Worm (Caenorhabditis elegans) whole organism, L4 larva: ENCODE data around the gene dod-6.

Source experiments
- T20F7.1 ChIP-seq: fragments of 200-800 bp; sonication (Bioruptor generic); optimal IDR thresholded peaks from 2 replicates; lab custom pipeline; 2018; ENCODE audit warnings: mild to moderate bottlenecking, missing genetic modification characterization, missing compliant biosample characterization
- Y5F2A.4 ChIP-seq: fragments of 200-800 bp; sonication (Bioruptor generic); optimal IDR thresholded peaks from 2 replicates; lab custom pipeline; 2018; ENCODE audit warnings: mild to moderate bottlenecking, missing genetic modification characterization, missing compliant biosample characterization
- Y75B8A.6 ChIP-seq: fragments of 200-800 bp; sonication (Bioruptor generic); IDR thresholded peaks from 2 replicates; pipeline ENCODE4 v1.3.6; 2022; ENCODE audit warnings: missing genetic modification reagents, missing genetic modification characterization, missing compliant biosample characterization
- aha-1 ChIP-seq: fragments of 150-350 bp; peaks from one replicate; lab custom pipeline; 2014; ENCODE audit warnings: missing biosample characterization, missing genetic modification characterization
- ama-1 ChIP-seq: fragments of 150-350 bp; optimal IDR thresholded peaks from 2 replicates; lab custom pipeline; 2014; ENCODE audit warnings: inconsistent platforms, mixed read lengths
- ceh-20 ChIP-seq: fragments of 200-800 bp; sonication (Bioruptor generic); IDR thresholded peaks from 2 replicates; pipeline ENCODE4 v1.3.6; 2022; ENCODE audit warnings: missing genetic modification reagents, missing genetic modification characterization, missing compliant biosample characterization
- ceh-32 ChIP-seq: sonication (generic microtip); optimal IDR thresholded peaks from 2 replicates; lab custom pipeline; 2016; ENCODE audit warnings: mild to moderate bottlenecking, missing genetic modification characterization, missing compliant biosample characterization; ENCODE audit not compliant: poor library complexity
- ceh-44 ChIP-seq: fragments of 200-800 bp; sonication (Bioruptor generic); IDR thresholded peaks from 2 replicates; pipeline ENCODE4 v1.3.6; 2022; ENCODE audit warnings: missing genetic modification reagents, missing genetic modification characterization, missing compliant biosample characterization
- ceh-62 ChIP-seq: sonication (generic microtip); optimal IDR thresholded peaks from 2 replicates; lab custom pipeline; 2017; ENCODE audit warnings: missing biosample characterization, missing genetic modification characterization
- ces-1 ChIP-seq: fragments of 150-350 bp; sonication (generic microtip); optimal IDR thresholded peaks from 4 replicates; lab custom pipeline; 2014; ENCODE audit warnings: missing biosample characterization, missing genetic modification reagents, missing genetic modification characterization
- daf-12 ChIP-seq: fragments of 150-350 bp; optimal IDR thresholded peaks from 2 replicates; lab custom pipeline; 2014; ENCODE audit warnings: missing biosample characterization, missing genetic modification reagents, missing genetic modification characterization
- daf-16 ChIP-seq, 3 experiments: sonication (generic microtip); optimal IDR thresholded peaks; 2 replicates each; lab custom pipeline; 2016 to 2017; ENCODE audit warnings: missing genetic modification characterization in 3 of 3, missing genetic modification reagents in 3 of 3, mild to moderate bottlenecking in 2 of 3, missing compliant biosample characterization in 2 of 3, missing biosample characterization in 1 of 3, moderate library complexity in 1 of 3
- dmd-6 ChIP-seq: fragments of 200-800 bp; sonication (Bioruptor generic); IDR thresholded peaks from 2 replicates; pipeline ENCODE4 v1.3.6; 2022; ENCODE audit warnings: missing genetic modification reagents, missing genetic modification characterization, missing compliant biosample characterization
- dmd-8 ChIP-seq: fragments of 200-800 bp; sonication (Bioruptor generic); IDR thresholded peaks from 2 replicates; pipeline ENCODE4 v1.3.6; 2022; ENCODE audit warnings: missing genetic modification characterization, missing compliant biosample characterization
- dpl-1 ChIP-seq: fragments of 150-350 bp; optimal IDR thresholded peaks from 2 replicates; lab custom pipeline; 2014; ENCODE audit warnings: missing biosample characterization, missing genetic modification reagents, missing genetic modification characterization
- dve-1 ChIP-seq: sonication (generic microtip); optimal IDR thresholded peaks from 2 replicates; lab custom pipeline; 2017; ENCODE audit warnings: antibody characterized with exemption, mild to moderate bottlenecking, missing genetic modification characterization, missing compliant biosample characterization; ENCODE audit not compliant: insufficient read depth
- egl-43 ChIP-seq: fragments of 200-800 bp; sonication (Bioruptor generic); IDR thresholded peaks from 2 replicates; pipeline ENCODE4 v1.3.6; 2022; ENCODE audit warnings: missing genetic modification reagents, missing genetic modification characterization, missing compliant biosample characterization
- fkh-10 ChIP-seq: fragments of 150-350 bp; optimal IDR thresholded peaks from 2 replicates; lab custom pipeline; 2014; ENCODE audit warnings: missing biosample characterization, missing genetic modification reagents, missing genetic modification characterization
- fos-1 ChIP-seq: fragments of 150-350 bp; optimal IDR thresholded peaks from 2 replicates; lab custom pipeline; 2014; ENCODE audit warnings: missing biosample characterization, missing genetic modification characterization
- hif-1 ChIP-seq, 2 experiments: sonication (generic microtip); optimal IDR thresholded peaks; 2 replicates each; lab custom pipeline; 2016 to 2017; ENCODE audit warnings: missing compliant biosample characterization in 2 of 2, missing genetic modification characterization in 2 of 2, missing genetic modification reagents in 2 of 2, missing genotype in 2 of 2, mild to moderate bottlenecking in 1 of 2
- hlh-11 ChIP-seq: fragments of 200-800 bp; sonication (Bioruptor generic); optimal IDR thresholded peaks from 2 replicates; lab custom pipeline; 2018; ENCODE audit warnings: mild to moderate bottlenecking, missing genetic modification characterization, missing compliant biosample characterization
- hlh-30 ChIP-seq: sonication (generic microtip); optimal IDR thresholded peaks from 2 replicates; lab custom pipeline; 2017; ENCODE audit warnings: antibody characterized with exemption, mild to moderate bottlenecking, missing genetic modification characterization, missing compliant biosample characterization; ENCODE audit not compliant: insufficient read depth
- hmg-1.1 ChIP-seq: fragments of 200-800 bp; sonication (Bioruptor generic); IDR thresholded peaks from 2 replicates; pipeline ENCODE4 v1.3.6; 2022; ENCODE audit warnings: missing genetic modification reagents, missing genetic modification characterization, missing compliant biosample characterization
- lin-1 ChIP-seq: fragments of 200-800 bp; sonication (Bioruptor generic); IDR thresholded peaks from 2 replicates; pipeline ENCODE4 v1.3.6; 2022; ENCODE audit warnings: missing genetic modification reagents, missing genetic modification characterization, missing compliant biosample characterization
- lin-38 ChIP-seq: fragments of 200-800 bp; sonication (Bioruptor generic); IDR thresholded peaks from 2 replicates; pipeline ENCODE4 v1.3.6; 2022; ENCODE audit warnings: missing genetic modification reagents, missing genetic modification characterization, missing compliant biosample characterization
- lsy-2 ChIP-seq, 2 experiments: fragments of 150-350 bp in 1 of 2; sonication (generic microtip) in 1 of 2; optimal IDR thresholded peaks; 2 replicates each; lab custom pipeline; 2014 to 2017; ENCODE audit warnings: missing biosample characterization in 2 of 2, missing genetic modification characterization in 2 of 2
- madf-5 ChIP-seq, 2 experiments: fragments of 200-800 bp; sonication (Bioruptor generic); IDR thresholded peaks; 2 replicates each; pipeline ENCODE4 v1.3.6; 2022; ENCODE audit warnings: missing compliant biosample characterization in 2 of 2, missing genetic modification characterization in 2 of 2
- madf-9 ChIP-seq: fragments of 200-800 bp; sonication (Bioruptor generic); conservative IDR thresholded peaks from 2 replicates; pipeline ENCODE4 v1.3.6; 2022; ENCODE audit warnings: missing genetic modification reagents, missing genetic modification characterization, missing compliant biosample characterization
- mep-1 ChIP-seq: fragments of 150-350 bp; sonication (generic microtip); optimal IDR thresholded peaks from 3 replicates; lab custom pipeline; 2014; ENCODE audit warnings: missing biosample characterization, missing genetic modification characterization
- mes-2 ChIP-seq: sonication (generic microtip); optimal IDR thresholded peaks from 2 replicates; lab custom pipeline; 2016; ENCODE audit warnings: missing genotype, mild to moderate bottlenecking, missing genetic modification characterization, missing compliant biosample characterization; ENCODE audit not compliant: poor library complexity, severe bottlenecking
- mxl-3 ChIP-seq: fragments of 200-800 bp; sonication (Bioruptor generic); optimal IDR thresholded peaks from 2 replicates; lab custom pipeline; 2018; ENCODE audit warnings: mild to moderate bottlenecking, missing genetic modification characterization, missing compliant biosample characterization
- nhr-28 ChIP-seq: fragments of 150-350 bp; optimal IDR thresholded peaks from 2 replicates; lab custom pipeline; 2014; ENCODE audit warnings: missing biosample characterization, missing genetic modification characterization
- pqm-1 ChIP-seq: sonication (generic microtip); optimal IDR thresholded peaks from 2 replicates; lab custom pipeline; 2017; ENCODE audit warnings: missing biosample characterization, missing genetic modification characterization
- sdz-12 ChIP-seq: fragments of 200-800 bp; sonication (Bioruptor generic); optimal IDR thresholded peaks from 2 replicates; lab custom pipeline; 2018; ENCODE audit warnings: mild to moderate bottlenecking, missing genetic modification characterization, missing compliant biosample characterization
- unc-130 ChIP-seq: sonication (generic microtip); optimal IDR thresholded peaks from 2 replicates; lab custom pipeline; 2016; ENCODE audit warnings: missing genetic modification reagents, missing genetic modification characterization, missing compliant biosample characterization
- zag-1 ChIP-seq: fragments of 150-350 bp; optimal IDR thresholded peaks from 2 replicates; lab custom pipeline; 2014; ENCODE audit warnings: missing biosample characterization, missing genetic modification characterization
- ztf-11 ChIP-seq: fragments of 150-350 bp; optimal IDR thresholded peaks from 2 replicates; lab custom pipeline; 2014; ENCODE audit warnings: missing biosample characterization, missing genetic modification characterization

dod-6 gene

DNA sequence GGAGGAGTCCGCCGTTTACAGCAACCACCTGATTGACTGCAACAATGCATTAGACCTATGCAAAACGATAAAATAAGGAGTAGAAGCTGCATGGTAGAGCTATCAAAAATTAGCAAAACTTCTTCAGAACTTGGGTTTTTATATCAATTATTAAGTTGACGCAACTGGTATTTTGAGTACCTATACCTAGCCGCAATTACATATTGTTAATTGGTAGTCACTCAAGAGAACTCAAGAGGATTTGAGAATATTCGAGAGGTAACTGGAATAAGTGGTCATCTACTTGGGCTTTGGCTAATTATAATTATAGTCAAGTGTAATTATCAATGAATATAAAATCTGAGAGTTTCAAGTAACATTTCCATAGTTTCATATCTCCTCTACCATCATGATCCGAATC, 3.7 kb downstream of the dod-6 start, which contains the start of the genes T20G5.13 and T20G5.12:
Gene T20G5.13, minus strand, starts transcription at position 101 of the 400 bp plus-strand sequence.
Gene T20G5.12, plus strand, starts transcription at position 370 of the 400 bp plus-strand sequence.
- TF ChIP-seq ceh-20 (GFP tag; lab: Robert Waterston, UW) (no peak), dpl-1 (no peak), ceh-32 (tag; lab: Kevin White, UChicago) (no peak), daf-16 (GFP tag; optimal IDR thresholded peaks at IDR 0.05; lab: Kevin White, UChicago) (no peak), daf-16 (tag; optimal IDR thresholded peaks at IDR 0.05; lab: Kevin White, UChicago) (no peak), lin-1 (no peak), egl-43 (no peak), madf-9 (no peak), Y75B8A.6 (GFP tag; lab: Robert Waterston, UW) (no peak), dmd-8 (no peak), hlh-11 (no peak), aha-1 (tag; lab: Kevin White, UChicago) (no peak), ces-1 (no peak), unc-130 (GFP tag; lab: Kevin White, UChicago) (no peak), fkh-10 (GFP tag; lab: Kevin White, UChicago) (no peak), fos-1 (tag; lab: Kevin White, UChicago) (no peak), lsy-2 (tag; optimal IDR thresholded peaks at IDR 0.05; lab: Kevin White, UChicago) (no peak), ceh-44 (GFP tag; lab: Robert Waterston, UW) (no peak), T20F7.1 (GFP tag; lab: Kevin White, UChicago) (no peak), lin-38 (GFP tag; lab: Robert Waterston, UW) (no peak)

DNA sequence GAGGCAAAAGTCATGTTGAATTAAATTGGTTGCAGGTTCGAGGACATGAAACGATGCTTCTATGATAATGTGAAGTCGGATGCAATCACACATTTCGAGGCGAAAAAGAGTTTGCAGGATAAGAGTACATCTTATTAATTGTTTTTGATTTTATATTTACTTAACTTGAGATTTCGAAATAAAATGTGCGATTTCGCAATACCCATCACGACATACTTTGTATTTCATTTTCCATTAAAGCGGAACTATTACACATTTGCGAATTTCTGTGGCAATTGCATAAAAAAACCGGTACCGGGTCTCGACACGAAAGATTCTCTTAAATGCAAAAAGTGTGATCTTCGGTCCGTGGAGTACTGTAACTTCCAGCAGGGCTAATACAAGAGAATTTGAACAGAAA, 4.9 kb downstream of the dod-6 start:
- TF ChIP-seq zag-1 (tag; lab: Kevin White, UChicago) (no peak), fkh-10 (GFP tag; lab: Kevin White, UChicago) (no peak), ztf-11 (tag; lab: Kevin White, UChicago) (no peak)

DNA sequence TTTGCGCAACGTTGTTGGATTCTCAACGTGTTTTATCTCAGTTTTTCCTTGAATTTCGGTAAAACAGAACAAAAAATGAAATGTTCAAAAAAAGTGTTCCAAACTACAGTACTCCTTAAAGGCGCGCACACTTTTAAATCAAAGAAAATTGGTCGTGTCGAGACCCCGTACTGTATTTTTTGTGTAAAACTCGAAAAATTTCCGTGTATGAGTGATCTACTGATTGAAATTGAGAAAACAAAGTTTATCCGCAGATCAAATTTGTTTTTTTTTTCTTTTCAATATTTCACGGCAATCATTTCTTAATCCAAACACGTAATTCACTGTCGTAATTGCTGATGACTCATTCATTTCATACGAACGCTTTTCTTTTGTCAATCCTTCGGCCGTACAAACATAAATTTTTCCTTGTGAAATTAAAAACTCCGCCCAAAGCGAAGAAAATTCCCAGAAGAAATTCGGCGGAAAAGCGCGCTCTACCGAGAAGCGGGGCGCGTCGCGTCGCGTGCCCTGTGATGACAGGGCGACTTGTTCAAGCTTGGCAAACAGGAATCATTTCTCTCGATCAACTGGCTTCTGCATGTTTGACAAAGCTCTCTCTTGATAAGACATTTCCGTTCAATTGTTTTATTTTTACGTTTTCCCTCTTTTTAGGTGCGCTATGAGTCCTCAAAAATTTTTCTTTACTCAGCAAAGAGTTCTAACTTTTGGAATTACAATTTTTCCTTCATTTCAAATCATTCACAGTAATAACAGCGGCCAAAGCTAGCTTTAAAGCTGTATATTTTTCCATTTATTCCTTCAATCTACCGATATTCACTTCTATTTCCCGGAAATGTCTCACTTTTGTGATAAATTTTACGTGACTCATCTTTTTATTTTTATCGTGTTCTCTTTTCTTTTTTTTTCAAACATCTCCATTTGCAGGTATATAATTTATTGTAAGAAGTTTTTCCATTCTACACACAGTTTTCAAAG, 5.7 kb downstream of the dod-6 start, which contains the start of gene chc-1:
Gene chc-1, plus strand, starts transcription at position 928 of the 978 bp plus-strand sequence.
- no peak for TF ChIP-seq daf-12 (tag; lab: Kevin White, UChicago)
- TF ChIP-seq mep-1 (tag; lab: Kevin White, UChicago) = peak; percentile 70
- TF ChIP-seq daf-16 (GFP tag; optimal IDR thresholded peaks at IDR 0.05; lab: Kevin White, UChicago) = no peak
- TF ChIP-seq daf-16 (tag; optimal IDR thresholded peaks at IDR 0.05; lab: Kevin White, UChicago) = peak; percentile 26
- TF ChIP-seq dve-1 (tag; lab: Kevin White, UChicago) = peak; percentile 49
- peak; percentile 33; the same call in 1 of the 2 replicates for TF ChIP-seq dmd-6
- TF ChIP-seq hlh-11 = peak; percentile 49
- peak; percentile 64 for TF ChIP-seq hlh-30 (tag; lab: Kevin White, UChicago)
- TF ChIP-seq hif-1 (tag; optimal IDR thresholded peaks at IDR 0.05; lab: Kevin White, UChicago) = peak in 1 of 2 experiments; percentile 4
- TF ChIP-seq sdz-12 (GFP tag; lab: Kevin White, UChicago) = no peak
- TF ChIP-seq ceh-62 (tag; lab: Kevin White, UChicago) = no peak
- no peak for TF ChIP-seq Y5F2A.4 (GFP tag; lab: Kevin White, UChicago)
- TF ChIP-seq aha-1 (tag; lab: Kevin White, UChicago) = peak; percentile 62
- peak; percentile 36 for TF ChIP-seq nhr-28
- peak; percentile 56 for TF ChIP-seq mes-2 (tag; lab: Kevin White, UChicago)
- peak; percentile 1 for TF ChIP-seq mxl-3
- peak; percentile 50 for TF ChIP-seq pqm-1
- no peak for TF ChIP-seq hmg-1.1 (GFP tag; lab: Robert Waterston, UW)
- TF ChIP-seq madf-5 (GFP tag; IDR thresholded peaks at IDR 0.05; lab: Robert Waterston, UW) = no peak
- peak in 1 of 2 experiments; percentile 45 for TF ChIP-seq lsy-2 (tag; optimal IDR thresholded peaks at IDR 0.05; lab: Kevin White, UChicago)
- no peak for TF ChIP-seq zag-1 (tag; lab: Kevin White, UChicago)
- TF ChIP-seq dpl-1 = peak; percentile 17
- peak; percentile 48 for TF ChIP-seq ama-1 (lab: Kevin White, UChicago)
